Fruit fly (Drosophila melanogaster): ENCODE measurements around the gene vih.

The vih gene

DNA sequence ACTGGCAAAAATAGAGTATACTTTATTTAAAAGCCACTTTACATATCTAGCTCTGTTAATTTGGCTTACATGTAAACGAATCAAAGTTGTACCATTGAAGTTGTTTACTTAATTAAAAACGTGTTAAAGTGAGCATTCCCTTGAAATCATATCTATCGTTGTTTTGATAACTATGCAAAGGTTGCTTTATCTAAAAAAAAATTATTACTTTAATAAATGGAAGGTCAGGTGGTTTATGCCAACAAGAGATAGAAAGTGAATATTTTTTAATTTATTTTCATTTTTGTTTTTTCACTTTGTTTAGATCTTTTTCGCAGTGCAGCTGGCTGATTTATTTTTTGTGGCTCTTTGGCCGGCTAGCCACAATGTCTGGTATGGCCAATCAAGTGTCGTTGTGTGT, 21.2 kb upstream of the vih start:
- no peak for TF ChIP-seq Dll (optimal IDR thresholded peaks at IDR 0.05)
- no peak for TF ChIP-seq pan (optimal IDR thresholded peaks at IDR 0.05)
- TF ChIP-seq EcR (GFP tag; optimal IDR thresholded peaks at IDR 0.05) = no peak
- no peak for TF ChIP-seq usp (GFP tag; optimal IDR thresholded peaks at IDR 0.05)
- TF ChIP-seq psq (optimal IDR thresholded peaks at IDR 0.05) = no peak
- no peak for TF ChIP-seq CG8478 (optimal IDR thresholded peaks at IDR 0.05)

DNA sequence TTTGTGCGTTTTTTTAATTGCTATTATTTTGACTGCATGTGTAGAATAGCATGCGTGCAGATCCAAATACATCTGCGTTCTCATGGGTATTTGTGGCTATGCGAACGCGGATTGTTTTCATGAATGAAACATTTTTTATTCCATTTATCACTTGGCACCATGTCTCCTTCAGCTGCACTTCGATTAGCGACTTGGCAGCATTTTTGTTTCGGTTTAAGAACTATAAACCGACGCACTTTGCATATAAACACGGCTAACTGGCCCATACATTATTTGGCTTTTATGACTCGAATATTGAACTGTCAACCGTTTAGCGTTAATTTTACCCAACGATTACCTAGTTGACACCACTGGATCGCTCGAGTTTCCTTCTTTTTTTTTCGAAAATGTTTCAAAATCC, 19.6 kb upstream of the vih start:
- TF ChIP-seq CG8478 (optimal IDR thresholded peaks at IDR 0.05) (no peak), pan (optimal IDR thresholded peaks at IDR 0.05) (no peak), Dll (optimal IDR thresholded peaks at IDR 0.05) (no peak), usp (GFP tag; optimal IDR thresholded peaks at IDR 0.05) (no peak), EcR (GFP tag; optimal IDR thresholded peaks at IDR 0.05) (no peak), psq (optimal IDR thresholded peaks at IDR 0.05) (no peak)

DNA sequence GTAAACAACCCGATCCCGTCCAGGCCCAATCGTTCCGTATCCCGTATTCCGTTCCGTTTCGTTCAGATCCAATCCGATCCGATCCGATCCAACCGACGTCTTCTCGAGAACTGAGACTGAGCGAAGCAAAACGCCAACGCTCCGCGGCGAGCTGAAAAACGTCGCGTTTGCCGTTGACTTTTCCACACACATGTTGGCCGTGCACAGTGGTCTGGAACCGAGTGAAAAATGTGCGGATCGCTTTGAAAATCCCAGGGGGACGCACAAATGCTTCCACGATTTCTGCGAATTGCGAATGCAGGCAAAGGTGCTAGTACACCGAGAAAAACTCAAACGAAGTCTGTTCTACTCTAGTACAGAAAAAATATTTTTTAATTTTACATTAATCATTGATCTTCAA, 19.1 kb upstream of the vih start, which contains the start of gene CG10663:
Gene CG10663 (minus strand): TSS at position 88 of the 400 bp plus-strand sequence.
- TF ChIP-seq Dll (optimal IDR thresholded peaks at IDR 0.05) (no peak), pan (optimal IDR thresholded peaks at IDR 0.05) (no peak), EcR (GFP tag; optimal IDR thresholded peaks at IDR 0.05) (no peak), usp (GFP tag; optimal IDR thresholded peaks at IDR 0.05) (no peak), CG8478 (optimal IDR thresholded peaks at IDR 0.05) (no peak), psq (optimal IDR thresholded peaks at IDR 0.05) (no peak)

DNA sequence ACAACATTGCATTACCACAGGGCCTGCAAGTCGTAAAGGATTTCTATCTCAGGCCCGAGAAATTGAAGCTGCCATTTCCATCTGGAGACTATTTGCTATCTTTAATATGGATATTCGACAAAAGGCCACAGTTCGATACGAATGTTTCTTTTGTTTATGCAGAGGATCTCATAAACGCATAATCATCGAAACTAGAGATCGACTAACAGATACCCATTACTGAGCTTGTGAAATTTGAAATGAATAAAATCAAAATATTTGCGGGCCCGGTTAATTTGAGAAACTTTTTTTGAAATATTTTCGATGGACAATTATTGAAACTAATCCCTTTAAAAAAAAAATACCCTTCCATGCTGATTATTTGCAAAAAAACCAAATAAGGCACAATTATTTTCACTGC, 17.9 kb upstream of the vih start:
- TF ChIP-seq EcR (GFP tag; optimal IDR thresholded peaks at IDR 0.05) = no peak
- no peak for TF ChIP-seq Dll (optimal IDR thresholded peaks at IDR 0.05)
- TF ChIP-seq usp (GFP tag; optimal IDR thresholded peaks at IDR 0.05) = no peak

DNA sequence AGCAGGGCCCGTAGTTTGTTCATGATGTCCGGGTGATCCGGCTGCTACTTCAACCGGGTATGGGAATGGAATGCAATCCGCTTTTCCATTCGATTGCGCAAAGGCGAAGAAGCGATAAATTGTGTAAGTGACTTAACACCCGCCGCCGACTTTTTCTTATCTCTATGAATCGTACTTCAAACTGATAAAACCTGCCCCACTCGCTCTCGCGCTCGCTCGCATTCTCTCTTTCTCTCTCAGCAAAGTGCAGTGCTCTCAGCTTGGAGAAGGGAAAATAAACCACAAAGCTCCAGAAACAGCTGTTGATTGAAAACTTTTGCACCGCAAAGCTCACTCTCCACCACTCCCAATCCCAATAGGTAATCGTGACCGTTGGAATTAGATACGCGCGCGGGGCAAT, 14.1 kb upstream of the vih start:
- TF ChIP-seq psq (optimal IDR thresholded peaks at IDR 0.05) = no peak
- TF ChIP-seq Dll (optimal IDR thresholded peaks at IDR 0.05) = peak; percentile 98
- TF ChIP-seq EcR (GFP tag; optimal IDR thresholded peaks at IDR 0.05) = peak in 1 of 2 experiments; percentile 16

DNA sequence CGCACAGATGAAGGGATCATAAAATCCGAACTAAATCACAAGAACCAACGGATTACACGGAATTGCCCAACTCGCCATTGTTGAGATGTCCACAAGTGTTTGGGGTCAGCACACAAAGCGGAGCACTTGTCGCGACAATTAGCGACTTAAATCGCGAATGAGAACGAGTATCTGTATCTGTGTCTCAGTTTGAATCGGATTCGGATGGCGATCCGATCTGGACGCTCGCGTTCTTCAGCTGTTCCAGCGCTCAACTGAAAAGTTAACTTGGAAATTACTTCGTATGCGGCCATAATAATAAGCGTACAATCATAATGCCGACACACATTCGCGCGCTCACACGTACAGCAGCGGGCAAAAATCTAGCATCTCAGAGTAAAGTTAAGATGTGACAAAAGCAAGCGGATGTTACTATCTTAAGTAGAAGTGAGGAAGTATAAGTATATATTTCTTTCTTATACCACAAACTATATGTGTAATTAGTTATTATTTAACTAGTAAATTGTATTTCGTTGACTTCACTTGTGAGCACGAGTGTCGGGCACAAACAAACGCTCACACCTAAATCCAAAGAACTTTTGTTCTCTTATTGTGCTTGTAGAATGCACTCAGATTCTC, 13.6 kb upstream of the vih start, which contains the start of gene CG10660:
Gene CG10660 (minus strand): TSS at position 259 of the 618 bp plus-strand sequence.
- no peak for TF ChIP-seq usp (GFP tag; optimal IDR thresholded peaks at IDR 0.05)
- no peak for TF ChIP-seq Dll (optimal IDR thresholded peaks at IDR 0.05)
- TF ChIP-seq pan (optimal IDR thresholded peaks at IDR 0.05) = no peak
- no peak for TF ChIP-seq psq (optimal IDR thresholded peaks at IDR 0.05)
- no peak for TF ChIP-seq EcR (GFP tag; optimal IDR thresholded peaks at IDR 0.05)
- TF ChIP-seq CG8478 (optimal IDR thresholded peaks at IDR 0.05) = no peak

DNA sequence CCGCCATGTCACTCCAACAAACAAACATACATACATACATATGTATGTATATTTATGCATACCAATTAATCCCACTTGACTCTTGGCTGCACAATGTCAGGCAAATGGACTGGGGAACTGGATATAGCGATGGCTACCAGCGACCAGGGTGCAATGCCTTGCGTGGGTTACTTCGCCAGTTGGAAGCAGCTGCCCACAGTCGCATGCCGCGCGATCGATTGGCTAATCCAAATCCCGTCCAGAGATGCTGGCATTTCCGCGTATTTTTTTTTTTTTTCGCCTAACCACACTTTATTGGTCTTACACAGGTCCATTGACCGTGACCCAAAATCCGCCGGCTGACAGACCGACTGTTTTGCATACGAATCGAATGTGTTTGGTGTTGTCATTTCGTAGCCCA, 9.8 kb upstream of the vih start:
- TF ChIP-seq pan (optimal IDR thresholded peaks at IDR 0.05) (no peak), psq (optimal IDR thresholded peaks at IDR 0.05) (no peak), EcR (GFP tag; optimal IDR thresholded peaks at IDR 0.05) (no peak), Dll (optimal IDR thresholded peaks at IDR 0.05) (no peak), usp (GFP tag; optimal IDR thresholded peaks at IDR 0.05) (no peak), CG8478 (optimal IDR thresholded peaks at IDR 0.05) (no peak)

DNA sequence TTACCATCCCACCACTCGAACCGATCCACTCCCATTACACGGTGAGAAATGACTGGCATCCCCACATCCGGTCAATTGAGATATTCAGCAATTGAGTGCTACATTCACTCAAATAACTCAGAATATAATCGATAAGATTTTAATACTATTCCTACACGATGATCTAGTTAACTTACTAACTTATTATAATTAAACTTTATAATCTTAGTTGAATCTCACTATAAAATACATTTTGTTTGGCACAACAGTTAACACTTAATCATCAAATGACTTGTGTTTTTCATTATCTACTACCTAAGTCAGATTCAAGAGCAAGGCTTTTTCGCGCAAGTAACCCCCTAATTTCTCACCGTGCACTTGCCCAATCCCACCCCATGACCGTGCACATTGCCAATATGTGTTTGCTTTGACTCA, 8.8 kb upstream of the vih start:
- TF ChIP-seq EcR (GFP tag; optimal IDR thresholded peaks at IDR 0.05) (no peak), pan (optimal IDR thresholded peaks at IDR 0.05) (no peak), usp (GFP tag; optimal IDR thresholded peaks at IDR 0.05) (no peak), psq (optimal IDR thresholded peaks at IDR 0.05) (no peak), Dll (optimal IDR thresholded peaks at IDR 0.05) (no peak), CG8478 (optimal IDR thresholded peaks at IDR 0.05) (no peak)

DNA sequence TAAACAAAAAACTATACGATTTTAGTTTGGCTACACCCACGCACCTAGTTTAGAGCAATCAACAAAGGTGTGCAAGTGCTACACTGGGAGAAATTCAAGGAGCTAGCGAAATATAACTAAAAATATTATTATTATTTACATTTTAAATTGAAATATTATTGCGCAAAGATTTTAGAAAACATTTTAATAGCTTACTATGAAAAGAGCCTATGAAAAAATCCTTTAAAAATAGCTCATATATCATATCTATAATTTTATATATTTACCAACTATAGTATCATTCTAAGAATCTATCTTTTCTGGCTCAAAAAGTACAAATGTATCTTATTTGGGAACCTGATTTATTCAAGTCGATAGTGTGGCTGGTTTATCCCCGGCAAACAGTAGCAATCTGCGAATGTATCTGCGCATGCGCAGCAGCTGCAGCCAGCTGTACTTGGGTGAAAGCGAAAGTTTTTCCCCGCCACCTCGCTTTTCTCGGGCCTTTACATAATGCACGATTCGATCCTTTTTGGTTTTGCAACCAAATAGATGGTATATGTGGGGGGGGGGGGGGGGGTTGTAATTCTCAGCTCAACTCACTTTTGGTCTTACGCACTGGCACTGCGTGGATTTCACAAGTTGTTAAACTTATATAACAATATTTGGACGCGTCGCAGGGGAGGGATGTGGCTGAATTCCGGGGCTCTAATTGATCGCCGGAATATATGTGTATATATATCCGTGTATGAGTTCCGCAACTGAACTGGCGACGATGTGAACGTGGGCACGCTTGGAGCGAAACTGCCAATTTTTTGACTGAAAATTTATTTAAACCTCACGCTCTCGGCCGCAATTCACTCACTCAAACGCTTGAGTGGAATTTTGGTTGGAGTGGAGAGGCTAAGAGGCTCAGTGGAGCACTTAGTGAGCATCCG, 7.4 kb upstream of the vih start, which contains the start of gene CG10657:
Gene CG10657 (minus strand): TSS at position 789 of the 917 bp plus-strand sequence.
- TF ChIP-seq CG8478 (optimal IDR thresholded peaks at IDR 0.05) (no peak), Dll (optimal IDR thresholded peaks at IDR 0.05) (no peak), usp (GFP tag; optimal IDR thresholded peaks at IDR 0.05) (no peak), pan (optimal IDR thresholded peaks at IDR 0.05) (no peak), psq (optimal IDR thresholded peaks at IDR 0.05) (no peak), EcR (GFP tag; optimal IDR thresholded peaks at IDR 0.05) (no peak)

DNA sequence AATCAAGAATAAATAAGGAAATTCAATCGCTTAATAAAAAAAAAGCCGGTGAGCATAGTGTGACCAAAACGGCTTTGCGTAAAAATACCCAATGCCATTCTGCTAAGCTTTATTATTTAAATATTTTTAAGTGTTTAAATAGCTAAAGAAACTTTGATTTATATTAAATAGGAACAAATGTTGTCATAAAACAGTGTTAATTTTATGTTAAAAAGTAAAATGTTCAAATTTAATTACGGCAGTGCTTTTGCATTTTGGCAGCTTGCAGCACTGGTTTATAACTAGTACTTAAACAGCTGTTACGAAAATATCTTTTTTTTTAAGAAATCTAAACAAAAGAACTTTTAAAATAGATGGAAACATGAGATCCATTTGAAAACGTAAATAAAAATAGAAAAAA, 2.8 kb upstream of the vih start, which contains the start of the genes CG10638 and CG10681:
Gene CG10638 (minus strand): TSS at position 63 of the 400 bp plus-strand sequence.
Gene CG10681 (plus strand): TSS at position 265 of the 400 bp plus-strand sequence.
- TF ChIP-seq psq (optimal IDR thresholded peaks at IDR 0.05) (no peak), CG8478 (optimal IDR thresholded peaks at IDR 0.05) (no peak), usp (GFP tag; optimal IDR thresholded peaks at IDR 0.05) (no peak), pan (optimal IDR thresholded peaks at IDR 0.05) (no peak), EcR (GFP tag; optimal IDR thresholded peaks at IDR 0.05) (no peak), Dll (optimal IDR thresholded peaks at IDR 0.05) (no peak)

DNA sequence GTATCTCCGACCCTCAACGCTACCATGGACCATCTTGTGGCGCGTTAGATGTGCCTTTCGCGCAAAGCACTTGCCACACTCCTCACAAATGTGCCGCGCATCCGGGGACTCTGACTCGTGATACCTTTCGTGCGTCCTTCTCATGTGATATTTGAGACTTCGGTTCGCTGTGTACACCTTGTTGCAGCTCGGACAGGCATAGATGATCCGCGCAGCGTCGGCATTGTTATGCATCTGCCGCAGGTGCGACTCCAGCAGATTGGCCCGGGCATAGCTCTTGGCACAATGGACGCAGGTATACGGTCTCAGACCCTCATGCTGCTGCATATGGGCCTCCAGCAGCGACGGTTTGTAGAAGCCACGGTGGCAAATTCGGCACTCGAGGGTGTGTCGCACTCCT, 1.9 kb downstream of the vih start:
- TF ChIP-seq Dll (optimal IDR thresholded peaks at IDR 0.05) = no peak
- no peak for TF ChIP-seq pan (optimal IDR thresholded peaks at IDR 0.05)
- no peak for TF ChIP-seq psq (optimal IDR thresholded peaks at IDR 0.05)
- no peak for TF ChIP-seq CG8478 (optimal IDR thresholded peaks at IDR 0.05)
- TF ChIP-seq EcR (GFP tag; optimal IDR thresholded peaks at IDR 0.05) = no peak
- no peak for TF ChIP-seq usp (GFP tag; optimal IDR thresholded peaks at IDR 0.05)
